Worm (Caenorhabditis elegans): ENCODE measurements around the gene bath-44.

bath-44 gene

DNA sequence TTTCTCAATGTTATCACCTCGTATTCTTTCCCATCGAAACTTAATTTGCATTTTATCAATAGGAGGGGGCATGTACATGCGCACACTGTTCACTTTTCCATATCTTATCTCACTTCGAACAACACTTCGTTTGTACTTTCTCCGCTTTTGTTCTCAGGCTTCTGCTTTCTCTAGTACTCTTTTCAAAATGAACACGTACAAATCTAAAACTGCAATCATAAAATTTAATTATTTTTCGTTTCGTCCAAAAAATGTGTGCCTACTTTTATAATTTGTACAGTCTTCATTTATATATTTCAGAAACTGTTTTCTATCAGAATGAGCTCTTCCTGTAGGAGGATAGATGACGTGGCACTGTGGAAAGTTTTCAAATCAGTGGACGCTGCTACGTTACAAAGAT lies 4.0 kb downstream of the bath-44 start, which contains the start of gene C07D10.1:
Gene C07D10.1, plus strand, starts transcription at position 301 of the 400 bp plus-strand sequence.
- TF ChIP-seq unc-62 (GFP tag; optimal IDR thresholded peaks at IDR 0.05) (no peak), egl-27 (tag; optimal IDR thresholded peaks at IDR 0.05) (no peak), lsy-12 (tag; optimal IDR thresholded peaks at IDR 0.05) (no peak), jun-1 (tag; optimal IDR thresholded peaks at IDR 0.05) (no peak), nhr-28 (tag; optimal IDR thresholded peaks at IDR 0.05) (no peak), nhr-11 (tag; optimal IDR thresholded peaks at IDR 0.05) (no peak), nhr-43 (tag; optimal IDR thresholded peaks at IDR 0.05; ENCODE audit: poor library complexity, severe bottlenecking) (no peak), nhr-67 (tag; optimal IDR thresholded peaks at IDR 0.05) (no peak), elt-1 (tag; optimal IDR thresholded peaks at IDR 0.05) (no peak), elt-2 (tag; optimal IDR thresholded peaks at IDR 0.05) (no peak), ceh-28 (tag; optimal IDR thresholded peaks at IDR 0.05) (no peak), ztf-11 (tag; optimal IDR thresholded peaks at IDR 0.05) (no peak), nhr-25 (tag; optimal IDR thresholded peaks at IDR 0.05) (no peak), lin-15B (tag; optimal IDR thresholded peaks at IDR 0.05) (no peak), egl-5 (tag; optimal IDR thresholded peaks at IDR 0.05) (no peak), daf-12 (tag; optimal IDR thresholded peaks at IDR 0.05) (no peak), ceh-9 (tag; optimal IDR thresholded peaks at IDR 0.05) (no peak), elt-3 (tag; optimal IDR thresholded peaks at IDR 0.05) (no peak)

DNA sequence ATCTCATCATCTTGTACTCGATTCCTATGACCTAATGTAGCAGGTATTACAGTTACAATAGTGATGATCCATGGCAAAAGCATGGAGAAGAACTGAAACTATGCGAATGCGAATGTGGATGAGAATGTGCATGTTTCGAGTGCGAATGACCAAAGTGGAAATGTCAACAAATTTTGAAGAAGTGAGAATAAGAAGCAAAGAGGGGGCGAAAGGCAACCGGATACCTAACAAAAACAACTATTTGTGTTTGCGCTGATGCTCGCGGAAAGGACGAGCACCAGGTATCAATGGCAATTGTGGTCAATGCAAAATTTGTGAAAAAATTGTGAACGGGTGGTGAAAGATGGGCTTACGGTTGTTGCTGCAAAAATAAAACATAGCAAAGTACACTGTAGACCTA lies 7.9 kb downstream of the bath-44 start, which contains the start of gene nas-7:
Gene nas-7, minus strand, starts transcription at position 101 of the 400 bp plus-strand sequence.
- TF ChIP-seq ama-1 (optimal IDR thresholded peaks at IDR 0.05) (no peak), snpc-4 (tag; optimal IDR thresholded peaks at IDR 0.05) (no peak), ceh-82 (tag; optimal IDR thresholded peaks at IDR 0.05) (no peak), unc-62 (GFP tag; optimal IDR thresholded peaks at IDR 0.05) (no peak), daf-12 (tag; optimal IDR thresholded peaks at IDR 0.05) (no peak), ztf-4 (tag; optimal IDR thresholded peaks at IDR 0.05) (no peak), elt-3 (tag; optimal IDR thresholded peaks at IDR 0.05) (no peak), ZK546.5 (tag; optimal IDR thresholded peaks at IDR 0.05) (no peak), jun-1 (tag; optimal IDR thresholded peaks at IDR 0.05) (no peak)

DNA sequence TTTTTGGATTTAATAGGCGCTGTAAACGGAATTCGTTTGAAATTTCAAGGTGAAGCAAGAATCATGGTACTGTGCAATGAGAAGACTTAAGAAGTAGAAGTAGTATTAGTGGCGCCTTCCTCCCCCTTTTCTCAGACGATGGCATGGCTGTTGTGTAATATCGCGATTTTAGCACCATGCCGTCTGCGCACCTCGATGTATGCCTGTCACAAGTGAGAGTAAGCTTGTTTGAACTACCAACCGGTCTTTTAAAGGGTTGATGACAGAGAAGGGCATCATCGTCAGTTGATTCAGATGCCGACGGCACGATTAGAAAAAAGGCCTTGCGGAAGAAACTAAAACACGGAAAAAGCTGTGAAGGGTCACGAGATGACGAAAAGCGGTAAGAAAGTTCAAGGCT lies 9.2 kb downstream of the bath-44 start:
- TF ChIP-seq nhr-67 (tag; optimal IDR thresholded peaks at IDR 0.05) (no peak), elt-1 (tag; optimal IDR thresholded peaks at IDR 0.05) (peak; percentile 56), lin-39 (tag; optimal IDR thresholded peaks at IDR 0.05) (no peak), ceh-16 (tag; optimal IDR thresholded peaks at IDR 0.05) (no peak), ceh-82 (tag; optimal IDR thresholded peaks at IDR 0.05) (no peak), daf-12 (tag; optimal IDR thresholded peaks at IDR 0.05) (no peak), ama-1 (optimal IDR thresholded peaks at IDR 0.05) (no peak), lsy-12 (tag; optimal IDR thresholded peaks at IDR 0.05) (no peak), nhr-25 (tag; optimal IDR thresholded peaks at IDR 0.05) (peak; percentile 99), nhr-43 (tag; optimal IDR thresholded peaks at IDR 0.05; ENCODE audit: poor library complexity, severe bottlenecking) (peak; percentile 19), nhr-23 (tag; optimal IDR thresholded peaks at IDR 0.05) (no peak), lin-15B (tag; optimal IDR thresholded peaks at IDR 0.05) (no peak), fos-1 (tag; optimal IDR thresholded peaks at IDR 0.05) (no peak), zag-1 (tag; optimal IDR thresholded peaks at IDR 0.05) (no peak), elt-3 (tag; optimal IDR thresholded peaks at IDR 0.05) (no peak), nhr-76 (tag; optimal IDR thresholded peaks at IDR 0.05) (no peak), ZK546.5 (tag; optimal IDR thresholded peaks at IDR 0.05) (no peak), ceh-28 (tag; optimal IDR thresholded peaks at IDR 0.05) (no peak), tbx-2 (tag; optimal IDR thresholded peaks at IDR 0.05) (no peak), aly-2 (tag; optimal IDR thresholded peaks at IDR 0.05) (no peak), sea-2 (GFP tag; optimal IDR thresholded peaks at IDR 0.05) (no peak), fkh-10 (GFP tag; optimal IDR thresholded peaks at IDR 0.05) (no peak), nhr-77 (tag; optimal IDR thresholded peaks at IDR 0.05) (no peak), nfya-1 (tag; optimal IDR thresholded peaks at IDR 0.05; ENCODE audit: insufficient read depth) (peak; percentile 35), nhr-11 (tag; optimal IDR thresholded peaks at IDR 0.05) (no peak)

DNA sequence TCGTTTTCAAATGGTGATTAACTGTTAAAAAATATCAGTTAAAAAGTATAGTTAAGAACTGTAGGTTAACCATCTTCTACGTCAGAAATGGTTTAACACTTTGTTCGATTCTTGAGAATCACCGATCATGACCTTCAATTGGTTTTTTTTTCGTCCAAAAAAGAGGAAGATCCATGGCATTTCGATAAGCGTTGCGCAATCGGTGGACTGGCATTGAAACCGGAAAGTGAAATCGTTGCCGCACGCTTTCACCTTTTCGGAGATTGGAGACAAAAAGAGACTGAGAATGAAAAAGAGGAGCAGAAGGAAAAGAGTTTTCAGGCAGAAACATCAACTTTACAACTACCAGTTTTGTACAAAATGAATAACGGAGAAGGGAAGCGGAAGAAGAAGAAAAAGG lies 10.5 kb downstream of the bath-44 start:
- peak in 2 of 3 experiments; percentile 81 to 91 for TF ChIP-seq elt-3 (tag; optimal IDR thresholded peaks at IDR 0.05)
- TF ChIP-seq unc-39 (tag; optimal IDR thresholded peaks at IDR 0.05), result no peak
- no peak for TF ChIP-seq hmg-11 (tag; optimal IDR thresholded peaks at IDR 0.05)
- TF ChIP-seq nhr-25 (tag; optimal IDR thresholded peaks at IDR 0.05), result peak; percentile 94
- TF ChIP-seq daf-12 (tag; optimal IDR thresholded peaks at IDR 0.05), result no peak
- no peak for TF ChIP-seq mdl-1 (tag; optimal IDR thresholded peaks at IDR 0.05)
- peak; percentile 45 for TF ChIP-seq nhr-23 (tag; optimal IDR thresholded peaks at IDR 0.05)
